Fruit fly (Drosophila melanogaster) S2 (cell line): ENCODE results near the gene Rfx.

Source experiments
- CG8478 ChIP-seq: fragments of >200 bp; optimal IDR thresholded peaks from 2 replicates; lab custom pipeline; 2018
- CTCF ChIP-seq, 2 experiments: fragments of >200 bp; optimal IDR thresholded peaks; 2 replicates each; lab custom pipeline; 2018

- TF ChIP-seq CG8478 (lab: Kevin White, UChicago) (no peak), CTCF (optimal IDR thresholded peaks at IDR 0.05; lab: Kevin White, UChicago) (no peak)
Measured at dm6 chr3R:10403940-10404339, 26.1 kb upstream of the Rfx start.
